Fruit fly (Drosophila melanogaster) whole organism, embryonic: ENCODE results near the gene Ekar.

Experiments
- Bgb ChIP-seq: fragments of 200-800 bp; sonication (Bioruptor generic); IDR thresholded peaks from 2 replicates; pipeline ENCODE4 v1.3.6; 2022; ENCODE audit warnings: missing biosample characterization, missing genetic modification characterization; ENCODE audit not compliant: partially characterized antibody
- CG10267 ChIP-seq: fragments of 200-800 bp; sonication (Bioruptor generic); optimal IDR thresholded peaks from 2 replicates; lab custom pipeline; 2018; ENCODE audit warnings: missing biosample characterization, mild to moderate bottlenecking, missing genetic modification characterization, moderate library complexity
- CG13287 ChIP-seq: fragments of 200-800 bp; sonication (Bioruptor generic); IDR thresholded peaks from 2 replicates; pipeline ENCODE4 v1.3.6; 2022; ENCODE audit warnings: missing biosample characterization, missing genetic modification characterization; ENCODE audit not compliant: partially characterized antibody
- CG14441 ChIP-seq: fragments of 200-800 bp; sonication (Bioruptor generic); IDR thresholded peaks from 2 replicates; pipeline ENCODE4 v1.3.6; 2022; ENCODE audit warnings: missing biosample characterization, missing genetic modification characterization
- CG14965 ChIP-seq: fragments of 200-800 bp; sonication (Bioruptor generic); optimal IDR thresholded peaks from 2 replicates; lab custom pipeline; 2016; ENCODE audit warnings: missing biosample characterization, missing genetic modification characterization, borderline replicate concordance
- CG3065 ChIP-seq: fragments of 200-800 bp; sonication (Bioruptor generic); optimal IDR thresholded peaks from 2 replicates; lab custom pipeline; 2016; ENCODE audit warnings: missing biosample characterization, missing genetic modification characterization
- CG6175 ChIP-seq: fragments of 200-800 bp; sonication (Bioruptor generic); IDR thresholded peaks from 3 replicates; pipeline ENCODE4 v1.3.6; 2022; ENCODE audit warnings: missing biosample characterization, missing genetic modification characterization
- CG6254 ChIP-seq: fragments of 200-800 bp; sonication (Bioruptor generic); optimal IDR thresholded peaks from 3 replicates; lab custom pipeline; 2017; ENCODE audit warnings: mild to moderate bottlenecking, missing biosample characterization, missing genetic modification reagents, missing genetic modification characterization
- CG6791 ChIP-seq: fragments of 200-800 bp; sonication (Bioruptor generic); IDR thresholded peaks from 3 replicates; pipeline ENCODE4 v1.3.6; 2022; ENCODE audit warnings: missing biosample characterization, missing genetic modification characterization; ENCODE audit not compliant: partially characterized antibody
- CG6854 ChIP-seq: fragments of 200-800 bp; sonication (Bioruptor generic); optimal IDR thresholded peaks from 3 replicates; lab custom pipeline; 2017; ENCODE audit warnings: missing biosample characterization, mild to moderate bottlenecking, missing genetic modification characterization
- D19A ChIP-seq: fragments of 200-800 bp; optimal IDR thresholded peaks from 3 replicates; lab custom pipeline; 2019; ENCODE audit warnings: missing biosample characterization, mild to moderate bottlenecking, missing genetic modification characterization, moderate library complexity
- Dfd ChIP-seq, 2 experiments: fragments of >200 bp; optimal IDR thresholded peaks; 2 replicates each; lab custom pipeline; 2017; ENCODE audit warnings: missing biosample characterization in 2 of 2, missing genetic modification characterization in 2 of 2
- Fer2 ChIP-seq: fragments of 200-800 bp; sonication (Bioruptor generic); optimal IDR thresholded peaks from 2 replicates; lab custom pipeline; 2018; ENCODE audit warnings: missing biosample characterization, mild to moderate bottlenecking, missing genetic modification characterization, moderate library complexity
- Hand ChIP-seq: fragments of 200-800 bp; sonication (Bioruptor generic); optimal IDR thresholded peaks from 2 replicates; lab custom pipeline; 2017; ENCODE audit warnings: mild to moderate bottlenecking, missing biosample characterization, missing genetic modification reagents, missing genetic modification characterization
- Hr3 ChIP-seq: fragments of 200-800 bp; sonication (Bioruptor generic); optimal IDR thresholded peaks from 3 replicates; lab custom pipeline; 2016; ENCODE audit warnings: missing biosample characterization, missing genetic modification characterization
- MESR4 ChIP-seq: fragments of 200-800 bp; sonication (Bioruptor generic); optimal IDR thresholded peaks from 2 replicates; lab custom pipeline; 2018; ENCODE audit warnings: missing biosample characterization, mild to moderate bottlenecking, missing genetic modification characterization, moderate library complexity
- Med ChIP-seq: fragments of 200-800 bp; sonication (Bioruptor generic); peaks from one replicate; lab custom pipeline; 2016; ENCODE audit warnings: missing biosample characterization, missing genetic modification characterization, mild to moderate bottlenecking, inconsistent platforms, moderate library complexity
- Oli ChIP-seq: fragments of 200-800 bp; sonication (Bioruptor generic); optimal IDR thresholded peaks from 2 replicates; lab custom pipeline; 2018; ENCODE audit warnings: missing biosample characterization, mild to moderate bottlenecking, missing genetic modification characterization, moderate library complexity
- Xrp1 ChIP-seq: fragments of 200-800 bp; sonication (Bioruptor generic); IDR thresholded peaks from 2 replicates; pipeline ENCODE4 v1.3.6; 2022; ENCODE audit warnings: missing biosample characterization, missing genetic modification characterization
- ap ChIP-seq: fragments of 200-800 bp; sonication (Bioruptor generic); IDR thresholded peaks from 2 replicates; pipeline ENCODE4 v1.3.6; 2022; ENCODE audit warnings: missing biosample characterization, missing genetic modification characterization
- btn ChIP-seq: fragments of 200-800 bp; sonication (Bioruptor generic); optimal IDR thresholded peaks from 2 replicates; lab custom pipeline; 2016; ENCODE audit warnings: missing biosample characterization, missing genetic modification characterization
- da ChIP-seq: fragments of 200-800 bp; sonication (Bioruptor generic); optimal IDR thresholded peaks from 2 replicates; lab custom pipeline; 2016; ENCODE audit warnings: missing biosample characterization, missing genetic modification characterization
- dpn ChIP-seq, 2 experiments: fragments of 200-800 bp; sonication (Bioruptor generic); optimal IDR thresholded peaks; 3 replicates each; lab custom pipeline; 2016; ENCODE audit warnings: missing biosample characterization in 2 of 2, missing genetic modification characterization in 2 of 2
- en ChIP-seq: fragments of 200-800 bp; sonication (Bioruptor generic); optimal IDR thresholded peaks from 2 replicates; lab custom pipeline; 2016; ENCODE audit warnings: missing biosample characterization, missing genetic modification characterization
- gro ChIP-seq: fragments of 200-800 bp; sonication (Bioruptor generic); optimal IDR thresholded peaks from 2 replicates; lab custom pipeline; 2016; ENCODE audit warnings: missing biosample characterization, missing genetic modification characterization
- her ChIP-seq: fragments of 200-800 bp; sonication (Bioruptor generic); optimal IDR thresholded peaks from 2 replicates; lab custom pipeline; 2016; ENCODE audit warnings: missing biosample characterization, missing genetic modification characterization
- hkb ChIP-seq, 2 experiments: fragments of 200-800 bp in 1 of 2; fragments of >200 bp in 1 of 2; sonication (Bioruptor generic) in 1 of 2; IDR thresholded peaks in 1 of 2; optimal IDR thresholded peaks in 1 of 2; 2 replicates each; pipeline versions ENCODE4 v1.3.6 to Lab custom; 2017 to 2022; ENCODE audit warnings: missing biosample characterization in 1 of 2, missing genetic modification characterization in 1 of 2
- kah ChIP-seq: fragments of 200-800 bp; sonication (Bioruptor generic); optimal IDR thresholded peaks from 2 replicates; lab custom pipeline; 2018; ENCODE audit warnings: missing biosample characterization, mild to moderate bottlenecking, missing genetic modification characterization
- lilli ChIP-seq: fragments of 200-800 bp; sonication (Bioruptor generic); optimal IDR thresholded peaks from 3 replicates; lab custom pipeline; 2016; ENCODE audit warnings: missing biosample characterization, missing genetic modification characterization
- maf-S ChIP-seq: fragments of 200-800 bp; sonication (Bioruptor generic); optimal IDR thresholded peaks from 2 replicates; lab custom pipeline; 2016; ENCODE audit warnings: missing biosample characterization, missing genetic modification characterization
- otp ChIP-seq: fragments of 200-800 bp; sonication (Bioruptor generic); IDR thresholded peaks from 3 replicates; pipeline ENCODE4, ENCODE4 v1.3.6; 2022; ENCODE audit warnings: missing biosample characterization, missing genetic modification characterization
- pho ChIP-seq: fragments of 200-800 bp; sonication (Bioruptor generic); optimal IDR thresholded peaks from 2 replicates; lab custom pipeline; 2016; ENCODE audit warnings: missing biosample characterization, missing genetic modification characterization
- pum ChIP-seq: fragments of 200-800 bp; sonication (Bioruptor generic); optimal IDR thresholded peaks from 2 replicates; lab custom pipeline; 2016; ENCODE audit warnings: missing biosample characterization, missing genetic modification characterization
- sd ChIP-seq: fragments of 200-800 bp; sonication (Bioruptor generic); optimal IDR thresholded peaks from 3 replicates; lab custom pipeline; 2018; ENCODE audit warnings: missing biosample characterization, mild to moderate bottlenecking, missing genetic modification characterization, moderate library complexity
- tin ChIP-seq: fragments of 200-800 bp; sonication (Bioruptor generic); optimal IDR thresholded peaks from 3 replicates; lab custom pipeline; 2016; ENCODE audit warnings: missing biosample characterization, missing genetic modification characterization
- ttk ChIP-seq: fragments of 200-800 bp; sonication (Bioruptor generic); IDR thresholded peaks from 2 replicates; pipeline ENCODE4 v2.1.2; 2022; ENCODE audit warnings: missing biosample characterization, missing genetic modification characterization
- zen2 ChIP-seq: fragments of 200-800 bp; sonication (Bioruptor generic); IDR thresholded peaks from 3 replicates; pipeline ENCODE4 v1.3.6; 2022; ENCODE audit warnings: missing biosample characterization, missing genetic modification characterization; ENCODE audit not compliant: partially characterized antibody
- zf30C ChIP-seq: fragments of 200-800 bp; sonication (Bioruptor generic); optimal IDR thresholded peaks from 3 replicates; lab custom pipeline; 2018; ENCODE audit warnings: missing biosample characterization, mild to moderate bottlenecking, missing genetic modification characterization

The Ekar gene

dm6 chr4:659884-660846, 13.8 kb upstream of the Ekar start, which contains the start of gene gw (continued):
- TF ChIP-seq lilli (peak; percentile 89), CG3065 (peak; percentile 54), btn (GFP tag; lab: Kevin White, UChicago) (peak; percentile 3), ttk (GFP tag; lab: Robert Waterston, UW) (no peak), hkb (optimal IDR thresholded peaks at IDR 0.05; lab: Kevin White, UChicago) (no peak), hkb (GFP tag; IDR thresholded peaks at IDR 0.05; lab: Robert Waterston, UW) (peak; percentile 84), her (GFP tag; lab: Kevin White, UChicago) (peak; percentile 52), kah (GFP tag; lab: Kevin White, UChicago) (peak; percentile 24), CG14965 (GFP tag; lab: Kevin White, UChicago) (no peak), pho (GFP tag; lab: Kevin White, UChicago) (peak; percentile 81), Fer2 (tag; lab: Kevin White, UChicago) (peak; percentile 62), MESR4 (GFP tag; lab: Kevin White, UChicago) (peak; percentile 92), Hr3 (GFP tag; lab: Kevin White, UChicago) (peak; percentile 77), en (GFP tag; lab: Kevin White, UChicago) (peak; percentile 67), dpn (GFP tag; optimal IDR thresholded peaks at IDR 0.05; lab: Kevin White, UChicago) (peak; percentile 74 to 78), CG10267 (tag; lab: Kevin White, UChicago) (peak; percentile 74), Dfd (GFP tag; optimal IDR thresholded peaks at IDR 0.05; lab: Kevin White, UChicago) (peak in 1 of 2 experiments; percentile 58)

- TF ChIP-seq Bgb (GFP tag; lab: Robert Waterston, UW), result 0 out of 2 replicates have a peak, but pooled peaks have one; percentile 13
- no peak for TF ChIP-seq sd (tag; lab: Kevin White, UChicago)
- no peak for TF ChIP-seq CG13287 (GFP tag; lab: Robert Waterston, UW)
- no peak for TF ChIP-seq ap (GFP tag; lab: Robert Waterston, UW)
- no peak for TF ChIP-seq da (GFP tag; lab: Kevin White, UChicago)
- peak; percentile 66 for TF ChIP-seq Med
- TF ChIP-seq otp (GFP tag; lab: Robert Waterston, UW), result no peak
- no peak for TF ChIP-seq gro (GFP tag; lab: Kevin White, UChicago)
- TF ChIP-seq maf-S (GFP tag; lab: Kevin White, UChicago), result no peak
- TF ChIP-seq Xrp1 (GFP tag; lab: Robert Waterston, UW), result no peak
- no peak for TF ChIP-seq Hand (GFP tag; lab: Kevin White, UChicago)
- TF ChIP-seq Oli (tag; lab: Kevin White, UChicago), result no peak
- TF ChIP-seq zen2 (GFP tag; lab: Robert Waterston, UW), result no peak
- 0 out of 3 replicates have a peak, but pooled peaks have one; percentile 31 for TF ChIP-seq CG6791 (GFP tag; lab: Robert Waterston, UW)
- no peak for TF ChIP-seq D19A (tag; lab: Kevin White, UChicago)
- TF ChIP-seq pum (GFP tag; lab: Kevin White, UChicago), result no peak
- no peak for TF ChIP-seq tin (GFP tag; lab: Kevin White, UChicago)
- no peak for TF ChIP-seq zf30C (GFP tag; lab: Kevin White, UChicago)
- no peak for TF ChIP-seq CG6175
- TF ChIP-seq CG6854, result no peak
- no peak for TF ChIP-seq CG14965 (GFP tag; lab: Kevin White, UChicago)
- TF ChIP-seq CG14441 (GFP tag; lab: Robert Waterston, UW), result no peak
- TF ChIP-seq CG6254 (GFP tag; lab: Kevin White, UChicago), result no peak
Observed at dm6 chr4:659058-659588, 12.8 kb upstream of the Ekar start.
